Fruit fly (Drosophila melanogaster) whole organism, embryonic: Measurements from ENCODE around the gene ATbp.
A peak's percentile ranks its signal among the peaks of the same experiment; 100 is the strongest.

Experiments used
- Awh ChIP-seq: fragments of 200-800 bp; sonication (Bioruptor generic); IDR thresholded peaks from 2 replicates; pipeline ENCODE4, ENCODE4 v1.3.6; 2022; ENCODE audit warnings: missing biosample characterization, missing genetic modification characterization
- CG10209 ChIP-seq: fragments of 200-800 bp; sonication (Bioruptor generic); optimal IDR thresholded peaks from 3 replicates; lab custom pipeline; 2017; ENCODE audit warnings: missing biosample characterization, mild to moderate bottlenecking, missing genetic modification characterization, missing genetic modification reagents
- CG10979 ChIP-seq: fragments of 200-800 bp; sonication (Bioruptor generic); optimal IDR thresholded peaks from 2 replicates; lab custom pipeline; 2018; ENCODE audit warnings: missing biosample characterization, mild to moderate bottlenecking, missing genetic modification characterization, moderate library complexity
- CG12391 ChIP-seq: fragments of 200-800 bp; sonication (Bioruptor generic); optimal IDR thresholded peaks from 3 replicates; lab custom pipeline; 2018; ENCODE audit warnings: missing biosample characterization, mild to moderate bottlenecking, missing genetic modification characterization, moderate library complexity
- CG13424 ChIP-seq: fragments of 200-800 bp; sonication (Bioruptor generic); optimal IDR thresholded peaks from 2 replicates; lab custom pipeline; 2019; ENCODE audit warnings: missing biosample characterization, mild to moderate bottlenecking, missing genetic modification characterization, moderate library complexity
- CG15073 ChIP-seq: fragments of 200-800 bp; sonication (Bioruptor generic); optimal IDR thresholded peaks from 2 replicates; lab custom pipeline; 2016; ENCODE audit warnings: missing biosample characterization, missing genetic modification characterization
- CG16813 ChIP-seq: fragments of 200-800 bp; sonication (Bioruptor generic); IDR thresholded peaks from 3 replicates; pipeline ENCODE4 v1.3.6; 2022; ENCODE audit warnings: missing biosample characterization, missing genetic modification characterization; ENCODE audit not compliant: partially characterized antibody
- CG17361 ChIP-seq: fragments of 200-800 bp; sonication (Bioruptor generic); IDR thresholded peaks from 3 replicates; pipeline ENCODE4 v1.3.6; 2022; ENCODE audit warnings: missing biosample characterization, missing genetic modification characterization
- CG18262 ChIP-seq: fragments of 200-800 bp; optimal IDR thresholded peaks from 3 replicates; lab custom pipeline; 2019; ENCODE audit warnings: missing biosample characterization, mild to moderate bottlenecking, missing genetic modification characterization, moderate library complexity
- CG2678 ChIP-seq: fragments of 200-800 bp; sonication (Bioruptor generic); optimal IDR thresholded peaks from 3 replicates; lab custom pipeline; 2019; ENCODE audit warnings: missing biosample characterization, mild to moderate bottlenecking, missing genetic modification characterization, moderate library complexity
- CG30403 ChIP-seq: fragments of 200-800 bp; sonication (Bioruptor generic); optimal IDR thresholded peaks from 3 replicates; lab custom pipeline; 2016; ENCODE audit warnings: missing biosample characterization, missing genetic modification characterization
- CG34376 ChIP-seq: fragments of 200-800 bp; sonication (Bioruptor generic); optimal IDR thresholded peaks from 2 replicates; lab custom pipeline; 2018; ENCODE audit warnings: missing biosample characterization, mild to moderate bottlenecking, missing genetic modification characterization
- CG4404 ChIP-seq: fragments of 200-800 bp; sonication (Bioruptor generic); IDR thresholded peaks from 2 replicates; pipeline ENCODE4 v1.3.6; 2022; ENCODE audit warnings: missing biosample characterization, missing genetic modification characterization
- CG7745 ChIP-seq: fragments of 200-800 bp; sonication (Bioruptor generic); optimal IDR thresholded peaks from 2 replicates; lab custom pipeline; 2018; ENCODE audit warnings: missing biosample characterization, mild to moderate bottlenecking, missing genetic modification characterization, moderate library complexity
- CG7839 ChIP-seq: fragments of 200-800 bp; sonication (Bioruptor generic); optimal IDR thresholded peaks from 3 replicates; lab custom pipeline; 2018; ENCODE audit warnings: missing biosample characterization, mild to moderate bottlenecking, missing genetic modification characterization, moderate library complexity
- CG9437 ChIP-seq: fragments of 200-800 bp; sonication (Bioruptor generic); optimal IDR thresholded peaks from 2 replicates; lab custom pipeline; 2018; ENCODE audit warnings: missing biosample characterization, mild to moderate bottlenecking, missing genetic modification characterization
- CG9797 ChIP-seq: fragments of 200-800 bp; sonication (Bioruptor generic); optimal IDR thresholded peaks from 3 replicates; lab custom pipeline; 2018; ENCODE audit warnings: missing biosample characterization, mild to moderate bottlenecking, missing genetic modification characterization
- CoRest ChIP-seq: fragments of 200-800 bp; sonication (Bioruptor generic); optimal IDR thresholded peaks from 3 replicates; lab custom pipeline; 2018; ENCODE audit warnings: missing biosample characterization, mild to moderate bottlenecking, missing genetic modification characterization, moderate library complexity
- D19B ChIP-seq: fragments of 200-800 bp; sonication (Bioruptor generic); optimal IDR thresholded peaks from 2 replicates; lab custom pipeline; 2017; ENCODE audit warnings: missing biosample characterization, mild to moderate bottlenecking, missing genetic modification characterization
- E2f2 ChIP-seq: fragments of 200-800 bp; sonication (Bioruptor generic); IDR thresholded peaks from 2 replicates; pipeline ENCODE4 v1.3.6; 2022; ENCODE audit warnings: missing biosample characterization, missing genetic modification characterization
- Eip74EF ChIP-seq, 2 experiments: fragments of 200-800 bp in 1 of 2; fragments of >200 bp in 1 of 2; sonication (Bioruptor generic) in 1 of 2; optimal IDR thresholded peaks; 2 replicates each; lab custom pipeline; 2017 to 2019; ENCODE audit warnings: missing biosample characterization in 2 of 2, missing genetic modification characterization in 2 of 2, mild to moderate bottlenecking in 1 of 2, moderate library complexity in 1 of 2
- GATAe ChIP-seq: fragments of 200-800 bp; sonication (Bioruptor generic); conservative IDR thresholded peaks from 2 replicates; pipeline ENCODE4 v1.3.6; 2022; ENCODE audit warnings: missing biosample characterization, missing genetic modification characterization
- Hr3 ChIP-seq: fragments of 200-800 bp; sonication (Bioruptor generic); optimal IDR thresholded peaks from 3 replicates; lab custom pipeline; 2016; ENCODE audit warnings: missing biosample characterization, missing genetic modification characterization
- Oli ChIP-seq: fragments of 200-800 bp; sonication (Bioruptor generic); optimal IDR thresholded peaks from 2 replicates; lab custom pipeline; 2018; ENCODE audit warnings: missing biosample characterization, mild to moderate bottlenecking, missing genetic modification characterization, moderate library complexity
- Pdp1 ChIP-seq, 2 experiments: fragments of 200-800 bp; sonication (Bioruptor generic); optimal IDR thresholded peaks; 3 replicates each; lab custom pipeline; 2016; ENCODE audit warnings: missing biosample characterization in 2 of 2, missing genetic modification characterization in 2 of 2, mild to moderate bottlenecking in 1 of 2, moderate library complexity in 1 of 2
- Sox100B ChIP-seq: fragments of 200-800 bp; sonication (Bioruptor generic); optimal IDR thresholded peaks from 3 replicates; lab custom pipeline; 2018; ENCODE audit warnings: missing biosample characterization, mild to moderate bottlenecking, missing genetic modification characterization
- Ssrp ChIP-seq: fragments of 200-800 bp; sonication (Bioruptor generic); optimal IDR thresholded peaks from 2 replicates; lab custom pipeline; 2018; ENCODE audit warnings: missing biosample characterization, mild to moderate bottlenecking, missing genetic modification characterization, moderate library complexity
- Xbp1 ChIP-seq: fragments of 200-800 bp; sonication (Bioruptor generic); optimal IDR thresholded peaks from 3 replicates; lab custom pipeline; 2016; ENCODE audit warnings: missing biosample characterization, mild to moderate bottlenecking, missing genetic modification characterization
- bab2 ChIP-seq: fragments of 200-800 bp; sonication (Bioruptor generic); optimal IDR thresholded peaks from 2 replicates; lab custom pipeline; 2016; ENCODE audit warnings: missing biosample characterization, missing genetic modification characterization
- bsh ChIP-seq, 2 experiments: fragments of 200-800 bp; sonication (Bioruptor generic); optimal IDR thresholded peaks; 2 replicates each; lab custom pipeline; 2017 to 2018; ENCODE audit warnings: mild to moderate bottlenecking in 2 of 2, missing biosample characterization in 2 of 2, missing genetic modification characterization in 2 of 2, moderate library complexity in 1 of 2
- exex ChIP-seq: fragments of 200-800 bp; sonication (Bioruptor generic); optimal IDR thresholded peaks from 4 replicates; lab custom pipeline; 2018; ENCODE audit warnings: missing biosample characterization, mild to moderate bottlenecking, missing genetic modification characterization, moderate library complexity
- fd96Cb ChIP-seq: fragments of 200-800 bp; sonication (Bioruptor generic); optimal IDR thresholded peaks from 2 replicates; lab custom pipeline; 2018; ENCODE audit warnings: missing biosample characterization, mild to moderate bottlenecking, missing genetic modification characterization, moderate library complexity
- gem ChIP-seq: fragments of 200-800 bp; sonication (Bioruptor generic); optimal IDR thresholded peaks from 2 replicates; lab custom pipeline; 2019; ENCODE audit warnings: missing biosample characterization, mild to moderate bottlenecking, missing genetic modification characterization, moderate library complexity
- grn ChIP-seq: fragments of 200-800 bp; sonication (Bioruptor generic); optimal IDR thresholded peaks from 3 replicates; lab custom pipeline; 2017; ENCODE audit warnings: missing biosample characterization, missing genetic modification characterization
- ham ChIP-seq: fragments of 200-800 bp; sonication (Bioruptor generic); IDR thresholded peaks from 2 replicates; pipeline ENCODE4 v1.3.6; 2022; ENCODE audit warnings: missing biosample characterization, missing genetic modification characterization
- hth ChIP-seq: fragments of >200 bp; optimal IDR thresholded peaks from 2 replicates; lab custom pipeline; 2017; ENCODE audit warnings: inconsistent platforms
- lola ChIP-seq, 3 experiments: fragments of >200 bp in 2 of 3; fragments of 200-800 bp in 1 of 3; sonication (Bioruptor generic) in 1 of 3; optimal IDR thresholded peaks; 2 replicates each; lab custom pipeline; 2017 to 2019; ENCODE audit warnings: missing biosample characterization in 3 of 3, missing genetic modification characterization in 3 of 3, mild to moderate bottlenecking in 1 of 3, moderate library complexity in 1 of 3
- mirr ChIP-seq: fragments of 200-800 bp; sonication (Bioruptor generic); optimal IDR thresholded peaks from 3 replicates; lab custom pipeline; 2018; ENCODE audit warnings: missing biosample characterization, mild to moderate bottlenecking, missing genetic modification characterization
- nmo ChIP-seq: fragments of 200-800 bp; sonication (Bioruptor generic); optimal IDR thresholded peaks from 2 replicates; lab custom pipeline; 2018; ENCODE audit warnings: missing biosample characterization, mild to moderate bottlenecking, missing genetic modification characterization, moderate library complexity
- odd ChIP-seq: fragments of 200-800 bp; sonication (Bioruptor generic); optimal IDR thresholded peaks from 2 replicates; lab custom pipeline; 2017; ENCODE audit warnings: missing biosample characterization, mild to moderate bottlenecking, missing genetic modification characterization
- row ChIP-seq: fragments of 200-800 bp; sonication (Bioruptor generic); IDR thresholded peaks from 3 replicates; pipeline ENCODE4 v1.3.6; 2022; ENCODE audit warnings: missing biosample characterization, missing genetic modification characterization
- schlank ChIP-seq: fragments of 200-800 bp; sonication (Bioruptor generic); optimal IDR thresholded peaks from 2 replicates; lab custom pipeline; 2018; ENCODE audit warnings: missing biosample characterization, mild to moderate bottlenecking, missing genetic modification characterization
- sima ChIP-seq: fragments of 200-800 bp; sonication (Bioruptor generic); optimal IDR thresholded peaks from 2 replicates; lab custom pipeline; 2016; ENCODE audit warnings: missing biosample characterization, missing genetic modification characterization
- slou ChIP-seq: fragments of 200-800 bp; sonication (Bioruptor generic); optimal IDR thresholded peaks from 3 replicates; lab custom pipeline; 2016; ENCODE audit warnings: missing biosample characterization, missing genetic modification characterization
- ssp ChIP-seq: fragments of 200-800 bp; sonication (Bioruptor generic); IDR thresholded peaks from 2 replicates; pipeline ENCODE4 v1.3.6; 2022; ENCODE audit warnings: missing biosample characterization, missing genetic modification characterization
- sug ChIP-seq: fragments of 200-800 bp; optimal IDR thresholded peaks from 2 replicates; lab custom pipeline; 2019; ENCODE audit warnings: missing biosample characterization, mild to moderate bottlenecking, missing genetic modification characterization, moderate library complexity
- unc-4 ChIP-seq: fragments of 200-800 bp; sonication (Bioruptor generic); IDR thresholded peaks from 2 replicates; pipeline ENCODE4 v1.3.6; 2022; ENCODE audit warnings: missing biosample characterization, missing genetic modification characterization; ENCODE audit not compliant: partially characterized antibody
- usp ChIP-seq: fragments of >200 bp; optimal IDR thresholded peaks from 2 replicates; lab custom pipeline; 2017; ENCODE audit warnings: missing biosample characterization, missing genetic modification characterization

Gene ATbp

DNA sequence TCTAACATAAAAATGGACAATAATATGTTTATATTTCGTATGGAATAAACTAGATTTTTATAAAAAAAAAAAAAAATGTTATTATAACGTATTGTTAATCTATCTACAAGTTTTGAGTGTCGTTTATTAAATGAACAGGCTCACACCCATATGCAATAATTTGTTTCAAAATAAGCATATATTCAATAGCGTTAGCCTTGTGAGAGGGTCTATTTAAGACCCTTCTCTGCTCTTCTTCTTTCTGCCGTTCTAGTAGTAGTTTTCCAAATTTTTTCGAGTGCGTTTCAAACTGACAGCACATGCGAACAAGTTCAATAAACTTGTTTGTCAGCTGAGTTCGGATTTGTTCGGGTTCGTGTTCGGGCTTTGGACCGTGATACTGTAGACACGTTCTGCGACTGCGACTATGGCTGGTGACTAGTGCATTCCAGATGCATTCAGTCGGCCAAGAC lies 34.5 kb upstream of the ATbp start (continued):
- TF ChIP-seq bab2 (GFP tag; lab: Kevin White, UChicago) = no peak
- TF ChIP-seq fd96Cb (tag; lab: Kevin White, UChicago) = peak; percentile 24
- no peak for TF ChIP-seq Awh (GFP tag; lab: Robert Waterston, UW)
- TF ChIP-seq CG4404 (GFP tag; lab: Robert Waterston, UW) = no peak
- peak in 1 of 2 experiments; percentile 18 for TF ChIP-seq Eip74EF (GFP tag; optimal IDR thresholded peaks at IDR 0.05; lab: Kevin White, UChicago)
- TF ChIP-seq CG18262 (tag; lab: Kevin White, UChicago) = peak; percentile 21
- TF ChIP-seq Ssrp (tag; lab: Kevin White, UChicago) = peak; percentile 36
- TF ChIP-seq CG17361 = peak; percentile 54; the same call in 2 of the 3 replicates
- no peak for TF ChIP-seq D19B (GFP tag; lab: Kevin White, UChicago)
- no peak for TF ChIP-seq schlank (tag; lab: Kevin White, UChicago)
- peak; percentile 41 for TF ChIP-seq row (GFP tag; lab: Robert Waterston, UW)
- no peak for TF ChIP-seq odd (GFP tag; lab: Kevin White, UChicago)
- peak; percentile 22 for TF ChIP-seq CG9437 (GFP tag; lab: Kevin White, UChicago)
- no peak for TF ChIP-seq hth (lab: Kevin White, UChicago)
- no peak for TF ChIP-seq usp (GFP tag; lab: Kevin White, UChicago)
- TF ChIP-seq sima (GFP tag; lab: Kevin White, UChicago) = no peak
- TF ChIP-seq Oli = peak; percentile 34
- peak; percentile 22 for TF ChIP-seq CG12391 (tag; lab: Kevin White, UChicago)
- TF ChIP-seq CG30403 (GFP tag; lab: Kevin White, UChicago) = peak; percentile 16
- TF ChIP-seq lola (GFP tag; optimal IDR thresholded peaks at IDR 0.05; lab: Kevin White, UChicago) = peak in 1 of 3 experiments; percentile 10
- peak in 1 of 2 experiments; percentile 18 for TF ChIP-seq bsh (GFP tag; optimal IDR thresholded peaks at IDR 0.05; lab: Kevin White, UChicago)
- TF ChIP-seq E2f2 = no peak
- no peak for TF ChIP-seq CG7745 (tag; lab: Kevin White, UChicago)
- TF ChIP-seq CG13424 (tag; lab: Kevin White, UChicago) = peak; percentile 16
- TF ChIP-seq unc-4 = no peak
- peak; percentile 1 for TF ChIP-seq Xbp1 (GFP tag; lab: Kevin White, UChicago)
- no peak for TF ChIP-seq ssp
- no peak for TF ChIP-seq CG16813 (GFP tag; lab: Robert Waterston, UW)
- peak; percentile 49 for TF ChIP-seq Sox100B (GFP tag; lab: Kevin White, UChicago)
- TF ChIP-seq gem (tag; lab: Kevin White, UChicago) = peak; percentile 44
- TF ChIP-seq CG15073 (GFP tag; lab: Kevin White, UChicago) = no peak
- peak; percentile 25 for TF ChIP-seq Hr3
- peak; percentile 26 for TF ChIP-seq CG2678 (tag; lab: Kevin White, UChicago)
- peak; percentile 33 for TF ChIP-seq CG7839 (tag; lab: Kevin White, UChicago)
- peak; percentile 41 for TF ChIP-seq nmo (GFP tag; lab: Kevin White, UChicago)
- peak; percentile 16 for TF ChIP-seq CG10209 (GFP tag; lab: Kevin White, UChicago)
- TF ChIP-seq CoRest (tag; lab: Kevin White, UChicago) = peak; percentile 35
- TF ChIP-seq CG10979 (tag; lab: Kevin White, UChicago) = peak; percentile 19

DNA sequence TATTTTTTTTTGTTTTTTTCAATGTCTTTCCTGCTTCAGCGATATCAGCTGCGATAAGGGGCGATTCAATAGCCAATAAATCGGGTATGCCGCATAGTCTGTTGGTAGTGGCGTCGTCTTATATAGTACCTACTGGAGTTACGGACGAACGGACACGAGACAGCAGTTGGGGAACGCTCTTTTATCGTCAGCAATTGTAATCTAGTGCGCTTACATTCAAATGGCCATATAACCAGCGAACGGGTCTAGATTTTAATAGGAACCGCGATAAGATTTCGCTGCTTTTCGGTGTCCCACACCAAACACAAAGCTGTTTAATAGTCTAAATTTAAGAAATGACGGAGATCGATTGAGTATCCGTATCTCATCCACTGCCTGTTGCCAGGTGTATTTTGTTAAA lies 32.4 kb upstream of the ATbp start:
- TF ChIP-seq exex (peak; percentile 71), CG9797 (GFP tag; lab: Kevin White, UChicago) (no peak), grn (GFP tag; lab: Kevin White, UChicago) (peak; percentile 8), CG34376 (GFP tag; lab: Kevin White, UChicago) (peak; percentile 36), sug (tag; lab: Kevin White, UChicago) (peak; percentile 63), ham (GFP tag; lab: Robert Waterston, UW) (no peak), GATAe (GFP tag; lab: Robert Waterston, UW) (peak; percentile 48), slou (no peak), Pdp1 (GFP tag; optimal IDR thresholded peaks at IDR 0.05; lab: Kevin White, UChicago) (peak in 1 of 2 experiments; percentile 29), mirr (GFP tag; lab: Kevin White, UChicago) (peak; percentile 54)
- TF ChIP-seq, all 482 proteins: peak for 7
